Fruit fly (Drosophila melanogaster): ENCODE data around the gene Ibf2.
A peak's percentile ranks its signal among the peaks of the same experiment; 100 is the strongest.

The Ibf2 gene

dm6 chr3R:9258252-9259225 is at the start of gene Ibf2, which contains the start of gene Ibf1:
Gene Ibf2, minus strand, starts transcription at chr3R:9258501.
Gene Ibf1, plus strand, starts transcription at chr3R:9258964.
- TF ChIP-seq CG17801 (GFP tag; optimal IDR thresholded peaks at IDR 0.05; ENCODE audit: partially characterized antibody): no peak

dm6 chr3R:9297163-9297562 is 38.9 kb upstream of the Ibf2 start:
- no peak for TF ChIP-seq CG17801 (GFP tag; optimal IDR thresholded peaks at IDR 0.05; ENCODE audit: partially characterized antibody)

dm6 chr3R:9287710-9288109 is 29.4 kb upstream of the Ibf2 start:
- TF ChIP-seq CG17801 (GFP tag; optimal IDR thresholded peaks at IDR 0.05; ENCODE audit: partially characterized antibody): no peak

dm6 chr3R:9266765-9267164 is 8.5 kb upstream of the Ibf2 start, which contains the start of the genes TrpRS and Vps16A:
Gene TrpRS, minus strand, starts transcription at chr3R:9266904.
Gene Vps16A, plus strand, starts transcription at chr3R:9267019.
- peak; percentile 41 for TF ChIP-seq CG17801 (GFP tag; optimal IDR thresholded peaks at IDR 0.05; ENCODE audit: partially characterized antibody)

- no peak for TF ChIP-seq CG17801 (GFP tag; optimal IDR thresholded peaks at IDR 0.05; ENCODE audit: partially characterized antibody)
These were observed 5.7 kb upstream of the Ibf2 start, which contains the start of gene sage for dm6 chr3R:9264042-9264441. Gene sage, minus strand, starts transcription at chr3R:9264142.

- TF ChIP-seq CG17801 (GFP tag; optimal IDR thresholded peaks at IDR 0.05; ENCODE audit: partially characterized antibody): peak; percentile 76
These were observed 2.2 kb upstream of the Ibf2 start, which contains the start of gene ATP6AP2 for dm6 chr3R:9260421-9260973. Gene ATP6AP2, plus strand, starts transcription at chr3R:9260638.

- TF ChIP-seq CG17801 (GFP tag; optimal IDR thresholded peaks at IDR 0.05; ENCODE audit: partially characterized antibody): no peak
These were observed 685 bp downstream of the Ibf2 start, which contains the start of gene CG16736 for dm6 chr3R:9257616-9258015. Gene CG16736, minus strand, starts transcription at chr3R:9257716.

dm6 chr3R:9254798-9255197 is 3.5 kb downstream of the Ibf2 start, which contains the start of gene CG16734:
Gene CG16734, plus strand, starts transcription at chr3R:9255052.
- no peak for TF ChIP-seq CG17801 (GFP tag; optimal IDR thresholded peaks at IDR 0.05; ENCODE audit: partially characterized antibody)

dm6 chr3R:9251543-9251942 is 6.8 kb downstream of the Ibf2 start, which contains the start of gene St2:
Gene St2, plus strand, starts transcription at chr3R:9251843.
- no peak for TF ChIP-seq CG17801 (GFP tag; optimal IDR thresholded peaks at IDR 0.05; ENCODE audit: partially characterized antibody)

- no peak for TF ChIP-seq CG17801 (GFP tag; optimal IDR thresholded peaks at IDR 0.05; ENCODE audit: partially characterized antibody)
These were observed 7.4 kb downstream of the Ibf2 start for dm6 chr3R:9250868-9251267.

dm6 chr3R:9249736-9250044 is 8.6 kb downstream of the Ibf2 start:
- TF ChIP-seq CG17801 (GFP tag; optimal IDR thresholded peaks at IDR 0.05; ENCODE audit: partially characterized antibody): no peak

dm6 chr3R:9249025-9249735 is 9.1 kb downstream of the Ibf2 start:
- TF ChIP-seq CG17801 (GFP tag; optimal IDR thresholded peaks at IDR 0.05; ENCODE audit: partially characterized antibody): no peak

dm6 chr3R:9246879-9247621 is 11.3 kb downstream of the Ibf2 start:
- TF ChIP-seq CG17801 (GFP tag; optimal IDR thresholded peaks at IDR 0.05; ENCODE audit: partially characterized antibody): peak; percentile 92

dm6 chr3R:9246366-9246765 is 11.9 kb downstream of the Ibf2 start, which contains the start of gene CG8420:
Gene CG8420, plus strand, starts transcription at chr3R:9246649.
- no peak for TF ChIP-seq CG17801 (GFP tag; optimal IDR thresholded peaks at IDR 0.05; ENCODE audit: partially characterized antibody)

All from ovary, adult (tissue).